Fruit fly (Drosophila melanogaster): ENCODE data around the gene lds.
A peak's percentile ranks its signal among the peaks of the same experiment; 100 is the strongest.

The lds gene

DNA sequence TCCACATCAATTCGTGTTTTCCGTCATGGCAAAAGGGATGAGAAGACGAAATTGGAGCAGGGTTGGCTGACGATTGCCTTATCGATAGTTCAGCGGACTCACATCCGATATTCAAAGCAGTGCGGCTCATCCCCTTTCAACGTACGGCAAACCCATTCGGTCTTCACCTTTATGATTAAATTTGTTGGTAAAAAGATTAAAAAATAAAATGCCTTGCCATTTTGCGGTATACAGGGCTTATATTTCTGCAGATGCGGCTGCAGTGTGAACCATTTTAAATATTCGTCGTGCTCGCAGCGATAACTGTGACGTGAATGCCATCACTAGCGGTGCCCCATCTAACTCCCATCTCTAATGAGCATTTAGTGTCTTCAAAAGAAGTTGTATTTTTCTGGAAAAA is 12.9 kb upstream of the lds start, which contains the start of the genes Taf7 and EMC1 (continued):
- TF ChIP-seq CG11247 (GFP tag; IDR thresholded peaks at IDR 0.05) = no peak
- no peak for TF ChIP-seq ap (GFP tag; IDR thresholded peaks at IDR 0.05)
- peak; percentile 69 for TF ChIP-seq shn (GFP tag; optimal IDR thresholded peaks at IDR 0.05)
- TF ChIP-seq CG7372 (GFP tag; IDR thresholded peaks at IDR 0.05) = no peak
- peak; percentile 19 for TF ChIP-seq CG16863 (GFP tag; optimal IDR thresholded peaks at IDR 0.05)
- peak; percentile 20 for TF ChIP-seq p53 (GFP tag; optimal IDR thresholded peaks at IDR 0.05)
- peak; percentile 64 for TF ChIP-seq pho (GFP tag; optimal IDR thresholded peaks at IDR 0.05)
- no peak for TF ChIP-seq Gsc (GFP tag; IDR thresholded peaks at IDR 0.05)
- TF ChIP-seq zen (tag; optimal IDR thresholded peaks at IDR 0.05) = peak; percentile 47
- no peak for TF ChIP-seq CG4707 (GFP tag; optimal IDR thresholded peaks at IDR 0.05)
- peak; percentile 46 for TF ChIP-seq Neu2 (GFP tag; optimal IDR thresholded peaks at IDR 0.05; ENCODE audit: borderline replicate concordance)
- TF ChIP-seq Mrtf (GFP tag; IDR thresholded peaks at IDR 0.05) = no peak

DNA sequence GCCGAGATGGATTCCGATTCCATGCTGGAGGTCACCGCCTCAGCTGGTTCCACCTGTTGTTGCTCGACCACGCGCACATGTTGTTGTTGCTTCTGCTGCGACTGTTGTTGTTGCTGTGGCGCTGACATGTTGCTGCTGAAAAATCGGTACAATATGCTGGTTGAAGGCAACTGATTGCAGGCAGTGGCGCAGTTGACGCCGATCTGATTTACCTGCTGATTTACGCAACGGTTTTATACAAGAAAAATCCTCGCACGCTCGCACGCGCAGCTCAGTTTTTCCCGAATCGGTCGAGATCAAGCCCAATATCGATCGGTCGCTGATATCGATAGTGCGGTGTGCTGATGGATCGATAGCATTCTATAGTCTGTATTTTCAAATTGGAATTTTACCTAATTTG is 8.7 kb upstream of the lds start, which contains the start of gene Prat:
Prat (minus strand) TSS at position 298 of the 400 bp plus-strand sequence.
- TF ChIP-seq sug (tag; optimal IDR thresholded peaks at IDR 0.05) (peak; percentile 11), da (GFP tag; optimal IDR thresholded peaks at IDR 0.05) (no peak), E2f2 (GFP tag; IDR thresholded peaks at IDR 0.05) (peak; percentile 74), insv (GFP tag; optimal IDR thresholded peaks at IDR 0.05) (peak in 1 of 2 experiments; percentile 90), HmgZ (tag; optimal IDR thresholded peaks at IDR 0.05) (peak; percentile 35), CG3995 (GFP tag; optimal IDR thresholded peaks at IDR 0.05) (peak; percentile 41), CG16813 (GFP tag; IDR thresholded peaks at IDR 0.05; ENCODE audit: partially characterized antibody) (peak; percentile 75), MBD-R2 (GFP tag; IDR thresholded peaks at IDR 0.05) (peak; percentile 72), fd96Cb (tag; optimal IDR thresholded peaks at IDR 0.05) (no peak), CG4617 (GFP tag; optimal IDR thresholded peaks at IDR 0.05; ENCODE audit: borderline replicate concordance) (peak; percentile 63), CG2678 (tag; optimal IDR thresholded peaks at IDR 0.05) (no peak), Dp (GFP tag; optimal IDR thresholded peaks at IDR 0.05) (peak; percentile 66), CG15514 (GFP tag; optimal IDR thresholded peaks at IDR 0.05) (peak; percentile 40), CG17829 (tag; optimal IDR thresholded peaks at IDR 0.05) (peak; percentile 5), Elba2 (GFP tag; optimal IDR thresholded peaks at IDR 0.05) (peak; percentile 71), sna (GFP tag; IDR thresholded peaks at IDR 0.05; ENCODE audit: partially characterized antibody) (peak; percentile 71), CHES-1-like (GFP tag; optimal IDR thresholded peaks at IDR 0.05) (no peak), Trl (optimal IDR thresholded peaks at IDR 0.05) (no peak), Trl (GFP tag; optimal IDR thresholded peaks at IDR 0.05) (no peak), Dref (GFP tag; IDR thresholded peaks at IDR 0.05) (peak; percentile 85), hbn (GFP tag; IDR thresholded peaks at IDR 0.05; ENCODE audit: partially characterized antibody) (peak; percentile 65), Ets97D (GFP tag; optimal IDR thresholded peaks at IDR 0.05) (peak; percentile 30), CG13624 (GFP tag; optimal IDR thresholded peaks at IDR 0.05) (peak; percentile 29), D (optimal IDR thresholded peaks at IDR 0.05) (peak; percentile 65), D (GFP tag; optimal IDR thresholded peaks at IDR 0.05) (no peak), Nf-YB (GFP tag; optimal IDR thresholded peaks at IDR 0.05) (no peak), Med (GFP tag) (peak; percentile 66), CG2129 (GFP tag; IDR thresholded peaks at IDR 0.05; ENCODE audit: partially characterized antibody) (peak; percentile 53), tio (GFP tag; optimal IDR thresholded peaks at IDR 0.05) (no peak), CG12659 (GFP tag; optimal IDR thresholded peaks at IDR 0.05) (peak; percentile 22), GATAe (GFP tag; conservative IDR thresholded peaks at IDR 0.05) (no peak), CoRest (tag; optimal IDR thresholded peaks at IDR 0.05) (peak; percentile 9), CG11247 (GFP tag; IDR thresholded peaks at IDR 0.05) (no peak), Atf6 (GFP tag; IDR thresholded peaks at IDR 0.05) (0 out of 2 replicates have a peak, but pooled peaks have one; percentile 34), CG12744 (GFP tag; optimal IDR thresholded peaks at IDR 0.05) (no peak), crp (GFP tag; optimal IDR thresholded peaks at IDR 0.05) (peak in 1 of 2 experiments; percentile 60), tna (GFP tag; IDR thresholded peaks at IDR 0.05; ENCODE audit: partially characterized antibody) (peak; percentile 41; the same call in 1 of the 2 replicates), chinmo (GFP tag; IDR thresholded peaks at IDR 0.05; ENCODE audit: partially characterized antibody) (peak; percentile 53; the same call in 1 of the 4 replicates)

Data from whole organism, embryonic.